Fruit fly (Drosophila melanogaster): ENCODE data around the gene CG8066.

Gene CG8066

dm6 chr3R:14520749-14521148, 47.9 kb downstream of the CG8066 start, which contains the start of gene Cyp313a1:
TSS of gene Cyp313a1 (plus strand) at chr3R:14521049.
- TF ChIP-seq CTCF (optimal IDR thresholded peaks at IDR 0.05) = no peak
- no peak for TF ChIP-seq CG8478 (optimal IDR thresholded peaks at IDR 0.05)

Data from S2 (cell line).